Fruit fly (Drosophila melanogaster) whole organism, embryonic: ENCODE data around the gene CG32720.

ENCODE experiments used
- CG11560 ChIP-seq: fragments of 200-800 bp; sonication (Bioruptor generic); IDR thresholded peaks from 3 replicates; pipeline ENCODE4 v1.3.6; 2022; ENCODE audit warnings: missing biosample characterization, missing genetic modification characterization
- CG4282 ChIP-seq: fragments of 200-800 bp; sonication (Bioruptor generic); optimal IDR thresholded peaks from 2 replicates; lab custom pipeline; 2016; ENCODE audit warnings: missing biosample characterization, missing genetic modification characterization
- CG6813 ChIP-seq: fragments of 200-800 bp; sonication (Bioruptor generic); optimal IDR thresholded peaks from 2 replicates; lab custom pipeline; 2017; ENCODE audit warnings: missing biosample characterization, missing genetic modification characterization, mild to moderate bottlenecking, moderate library complexity, missing genetic modification reagents
- CG9817 ChIP-seq: fragments of 200-800 bp; sonication (Bioruptor generic); optimal IDR thresholded peaks from 2 replicates; lab custom pipeline; 2018; ENCODE audit warnings: missing biosample characterization, mild to moderate bottlenecking, missing genetic modification characterization, moderate library complexity
- Dek ChIP-seq: fragments of 200-800 bp; sonication (Bioruptor generic); optimal IDR thresholded peaks from 3 replicates; lab custom pipeline; 2019; ENCODE audit warnings: missing biosample characterization, mild to moderate bottlenecking, missing genetic modification characterization, moderate library complexity
- Hr51 ChIP-seq, 2 experiments: fragments of 200-800 bp; sonication (Bioruptor generic); optimal IDR thresholded peaks; 2 replicates in 1 of 2; 3 replicates in 1 of 2; lab custom pipeline; 2016 to 2018; ENCODE audit warnings: missing biosample characterization in 2 of 2, missing genetic modification characterization in 2 of 2, mild to moderate bottlenecking in 1 of 2, moderate library complexity in 1 of 2
- NC2β ChIP-seq: fragments of 200-800 bp; sonication (Bioruptor generic); optimal IDR thresholded peaks from 2 replicates; lab custom pipeline; 2016; ENCODE audit warnings: missing biosample characterization, missing genetic modification characterization
- bbx ChIP-seq: fragments of 200-800 bp; sonication (Bioruptor generic); IDR thresholded peaks from 2 replicates; pipeline ENCODE4 v1.3.6; 2022; ENCODE audit warnings: missing biosample characterization, missing genetic modification characterization; ENCODE audit not compliant: partially characterized antibody
- crc ChIP-seq: fragments of 200-800 bp; sonication (Bioruptor generic); optimal IDR thresholded peaks from 2 replicates; lab custom pipeline; 2016; ENCODE audit warnings: missing biosample characterization, missing genetic modification characterization
- lmd ChIP-seq: fragments of 200-800 bp; sonication (Bioruptor generic); IDR thresholded peaks from 2 replicates; pipeline ENCODE4 v1.3.6; 2022; ENCODE audit warnings: missing biosample characterization, missing genetic modification characterization

DNA sequence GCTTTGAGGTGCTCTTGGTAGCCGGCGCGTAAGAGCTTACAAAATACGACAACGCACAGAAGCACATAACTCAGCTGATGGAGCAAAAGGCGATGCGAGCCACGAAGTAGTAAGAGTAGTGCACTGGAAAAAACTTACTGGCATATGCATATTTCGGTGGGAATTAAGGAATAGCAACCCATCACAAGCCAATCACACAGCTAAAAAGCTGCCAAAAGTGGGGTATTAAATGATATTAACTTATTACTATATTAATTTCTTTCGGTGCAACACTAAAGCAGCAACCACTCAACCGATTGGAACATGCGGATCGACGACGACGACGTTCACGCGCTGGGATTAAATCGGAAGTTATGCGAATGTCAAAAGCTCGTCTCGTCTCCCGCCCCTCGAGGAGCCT is 45.8 kb downstream of the CG32720 start:
- TF ChIP-seq CG9817 (no peak), bbx (GFP tag; lab: Robert Waterston, UW) (no peak), crc (no peak), Dek (no peak), lmd (GFP tag; lab: Robert Waterston, UW) (no peak), NC2β (no peak), CG4282 (no peak), CG11560 (tag; lab: Robert Waterston, UW) (no peak), Hr51 (GFP tag; optimal IDR thresholded peaks at IDR 0.05; lab: Kevin White, UChicago) (no peak), CG6813 (GFP tag; lab: Kevin White, UChicago) (no peak)
